Fruit fly (Drosophila melanogaster) S2 (cell line): Measurements from ENCODE around the gene RpS12.

Experiments used
- CG8478 ChIP-seq: fragments of >200 bp; optimal IDR thresholded peaks from 2 replicates; lab custom pipeline; 2018
- CTCF ChIP-seq, 2 experiments: fragments of >200 bp; optimal IDR thresholded peaks; 2 replicates each; lab custom pipeline; 2018

- TF ChIP-seq CTCF (optimal IDR thresholded peaks at IDR 0.05; lab: Kevin White, UChicago) (no peak), CG8478 (no peak)
Observed at dm6 chr3L:13026337-13026736, 3.2 kb downstream of the RpS12 start, which contains the start of gene Zmynd10.
